Fruit fly (Drosophila melanogaster): Measurements from ENCODE around the gene hyx.
A peak's percentile ranks its signal among the peaks of the same experiment; 100 is the strongest.

Gene hyx

dm6 chr3R:9019689-9020138 lies 18.8 kb upstream of the hyx start, which contains the start of gene tgo (continued):
- TF ChIP-seq CG15269 (tag; optimal IDR thresholded peaks at IDR 0.05) (no peak), en (GFP tag; optimal IDR thresholded peaks at IDR 0.05) (no peak), CG9797 (GFP tag; optimal IDR thresholded peaks at IDR 0.05) (peak; percentile 94), Adf1 (GFP tag; IDR thresholded peaks at IDR 0.05) (peak; percentile 24; the same call in 1 of the 2 replicates), hth (optimal IDR thresholded peaks at IDR 0.05) (no peak), Opbp (GFP tag; IDR thresholded peaks at IDR 0.05; ENCODE audit: partially characterized antibody) (peak; percentile 58; the same call in 2 of the 3 replicates), CkIIα-i1 (GFP tag; IDR thresholded peaks at IDR 0.05) (no peak), CG8924 (tag; optimal IDR thresholded peaks at IDR 0.05) (peak; percentile 29), ranshi (GFP tag; IDR thresholded peaks at IDR 0.05) (no peak), CG31365 (tag; optimal IDR thresholded peaks at IDR 0.05) (no peak), CG7987 (GFP tag; optimal IDR thresholded peaks at IDR 0.05) (peak; percentile 7), Chrac-16 (GFP tag; optimal IDR thresholded peaks at IDR 0.05) (no peak), CG12391 (tag; optimal IDR thresholded peaks at IDR 0.05) (peak; percentile 28), unc-4 (GFP tag; IDR thresholded peaks at IDR 0.05; ENCODE audit: partially characterized antibody) (peak; percentile 59; the same call in 1 of the 2 replicates), CG12219 (GFP tag; optimal IDR thresholded peaks at IDR 0.05) (no peak), CG10209 (GFP tag; optimal IDR thresholded peaks at IDR 0.05) (no peak), CG30020 (tag; optimal IDR thresholded peaks at IDR 0.05) (peak; percentile 43), pfk (GFP tag; optimal IDR thresholded peaks at IDR 0.05) (no peak), Med (GFP tag) (peak; percentile 72), Elba2 (GFP tag; optimal IDR thresholded peaks at IDR 0.05) (no peak), Sox102F (GFP tag; optimal IDR thresholded peaks at IDR 0.05) (no peak), CG10267 (tag; optimal IDR thresholded peaks at IDR 0.05) (peak; percentile 61), CG18764 (GFP tag; optimal IDR thresholded peaks at IDR 0.05) (peak; percentile 0), slou (GFP tag; optimal IDR thresholded peaks at IDR 0.05) (no peak), vfl (GFP tag; optimal IDR thresholded peaks at IDR 0.05) (no peak), Myb (GFP tag; optimal IDR thresholded peaks at IDR 0.05) (peak; percentile 98), CG3847 (GFP tag; IDR thresholded peaks at IDR 0.05) (peak; percentile 59; the same call in 1 of the 2 replicates), CG14014 (GFP tag; IDR thresholded peaks at IDR 0.05) (no peak), CG1024 (GFP tag; IDR thresholded peaks at IDR 0.05) (no peak), Sry-δ (GFP tag; optimal IDR thresholded peaks at IDR 0.05) (peak; percentile 60), Bgb (GFP tag; IDR thresholded peaks at IDR 0.05; ENCODE audit: partially characterized antibody) (peak; percentile 31; the same call in 1 of the 2 replicates), bowl (GFP tag; IDR thresholded peaks at IDR 0.05) (no peak), org-1 (GFP tag; optimal IDR thresholded peaks at IDR 0.05) (no peak), CG17359 (tag; optimal IDR thresholded peaks at IDR 0.05) (peak; percentile 11), grau (tag; optimal IDR thresholded peaks at IDR 0.05) (peak; percentile 36), Dfd (GFP tag; optimal IDR thresholded peaks at IDR 0.05) (no peak), Drgx (GFP tag; IDR thresholded peaks at IDR 0.05) (no peak), CG9727 (GFP tag; optimal IDR thresholded peaks at IDR 0.05) (peak; percentile 9), grn (GFP tag; optimal IDR thresholded peaks at IDR 0.05) (peak; percentile 99), CG12769 (tag; optimal IDR thresholded peaks at IDR 0.05) (no peak), CoRest (tag; optimal IDR thresholded peaks at IDR 0.05) (peak; percentile 52), odd (GFP tag; optimal IDR thresholded peaks at IDR 0.05) (peak; percentile 1), Sin3A (optimal IDR thresholded peaks at IDR 0.05) (peak; percentile 65)
